Worm (Caenorhabditis elegans) whole organism, L4 larva: ENCODE data around the gene R10E8.8.

Source experiments
- ama-1 ChIP-seq: fragments of 150-350 bp; optimal IDR thresholded peaks from 2 replicates; lab custom pipeline; 2014; ENCODE audit warnings: inconsistent platforms, mixed read lengths
- ceh-82 ChIP-seq: sonication (generic microtip); optimal IDR thresholded peaks from 2 replicates; lab custom pipeline; 2017; ENCODE audit warnings: missing biosample characterization, missing genetic modification characterization
- nhr-11 ChIP-seq: fragments of 150-350 bp; optimal IDR thresholded peaks from 2 replicates; lab custom pipeline; 2014; ENCODE audit warnings: missing biosample characterization, missing genetic modification characterization
- nhr-111 ChIP-seq: fragments of 200-800 bp; sonication (Bioruptor generic); optimal IDR thresholded peaks from 2 replicates; lab custom pipeline; 2018; ENCODE audit warnings: mild to moderate bottlenecking, missing genetic modification characterization, missing compliant biosample characterization
- nhr-6 ChIP-seq: fragments of 150-350 bp; optimal IDR thresholded peaks from 2 replicates; lab custom pipeline; 2014; ENCODE audit warnings: missing biosample characterization, missing genetic modification characterization
- nhr-76 ChIP-seq: fragments of 150-350 bp; optimal IDR thresholded peaks from 2 replicates; lab custom pipeline; 2014; ENCODE audit warnings: missing biosample characterization, missing genetic modification characterization
- pqm-1 ChIP-seq: sonication (generic microtip); optimal IDR thresholded peaks from 2 replicates; lab custom pipeline; 2017; ENCODE audit warnings: missing biosample characterization, missing genetic modification characterization
- snpc-4 ChIP-seq: fragments of 150-350 bp; optimal IDR thresholded peaks from 2 replicates; lab custom pipeline; 2014; ENCODE audit warnings: missing biosample characterization, missing genetic modification characterization
- spr-3 ChIP-seq: fragments of 200-800 bp; sonication (Bioruptor generic); optimal IDR thresholded peaks from 2 replicates; lab custom pipeline; 2018; ENCODE audit warnings: mild to moderate bottlenecking, missing genetic modification characterization, missing compliant biosample characterization
- unc-130 ChIP-seq: sonication (generic microtip); optimal IDR thresholded peaks from 2 replicates; lab custom pipeline; 2016; ENCODE audit warnings: missing genetic modification reagents, missing genetic modification characterization, missing compliant biosample characterization
- zfp-2 ChIP-seq: sonication (generic microtip); optimal IDR thresholded peaks from 2 replicates; lab custom pipeline; 2016; ENCODE audit warnings: mild to moderate bottlenecking, missing genetic modification characterization, missing compliant biosample characterization
- zfp-3 ChIP-seq: fragments of 200-800 bp; sonication (Bioruptor generic); conservative IDR thresholded peaks from 2 replicates; pipeline ENCODE4 v1.3.6; 2022; ENCODE audit warnings: missing genetic modification reagents, missing genetic modification characterization, missing compliant biosample characterization

DNA sequence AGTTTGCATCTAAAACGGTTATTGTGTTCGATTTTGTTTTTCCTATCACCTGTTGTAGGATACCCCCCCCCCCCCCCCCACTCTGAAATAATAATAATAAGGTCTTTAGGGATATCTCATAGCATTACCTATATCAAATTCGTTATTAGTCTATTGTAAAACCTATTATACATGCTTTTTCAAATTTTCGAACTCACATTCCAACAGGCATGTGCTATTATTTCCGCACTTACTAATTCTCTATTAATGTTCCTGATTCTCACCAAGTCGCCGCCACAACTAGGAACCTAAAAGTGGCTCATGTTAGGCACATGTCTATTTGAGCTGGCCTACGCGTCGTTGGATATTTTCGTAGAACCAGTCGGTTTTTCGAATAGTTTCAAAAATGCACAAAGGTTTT, 28.9 kb upstream of the R10E8.8 start, which contains the start of gene Y37H2C.4:
- TF ChIP-seq nhr-11 (tag; lab: Kevin White, UChicago) (no peak), pqm-1 (no peak), ceh-82 (tag; lab: Kevin White, UChicago) (no peak), snpc-4 (no peak), nhr-6 (tag; lab: Kevin White, UChicago) (no peak), nhr-76 (no peak), ama-1 (lab: Kevin White, UChicago) (no peak), nhr-111 (no peak), zfp-2 (tag; lab: Kevin White, UChicago) (no peak), unc-130 (GFP tag; lab: Kevin White, UChicago) (no peak), spr-3 (GFP tag; lab: Kevin White, UChicago) (no peak), zfp-3 (no peak)
